Fruit fly (Drosophila melanogaster) whole organism, embryonic: ENCODE data around the gene Actbeta.

ENCODE experiments used
- Antp ChIP-seq: fragments of 200-800 bp; sonication (Bioruptor generic); optimal IDR thresholded peaks from 3 replicates; lab custom pipeline; 2016; ENCODE audit warnings: missing biosample characterization, missing genetic modification characterization
- Awh ChIP-seq: fragments of 200-800 bp; sonication (Bioruptor generic); IDR thresholded peaks from 2 replicates; pipeline ENCODE4, ENCODE4 v1.3.6; 2022; ENCODE audit warnings: missing biosample characterization, missing genetic modification characterization
- CG10274 ChIP-seq: fragments of 200-800 bp; sonication (Bioruptor generic); optimal IDR thresholded peaks from 3 replicates; lab custom pipeline; 2017; ENCODE audit warnings: missing biosample characterization, mild to moderate bottlenecking, missing genetic modification characterization
- CG10565 ChIP-seq: fragments of 200-800 bp; sonication (Bioruptor generic); optimal IDR thresholded peaks from 3 replicates; lab custom pipeline; 2016; ENCODE audit warnings: missing biosample characterization, mild to moderate bottlenecking, missing genetic modification characterization
- CG11247 ChIP-seq: fragments of 200-800 bp; sonication (Bioruptor generic); IDR thresholded peaks from 2 replicates; pipeline ENCODE4 v1.3.6; 2022; ENCODE audit warnings: missing biosample characterization, missing genetic modification characterization
- CG11398 ChIP-seq: fragments of 200-800 bp; sonication (Bioruptor generic); optimal IDR thresholded peaks from 2 replicates; lab custom pipeline; 2016; ENCODE audit warnings: missing biosample characterization, missing genetic modification characterization
- CG11695 ChIP-seq: fragments of 200-800 bp; sonication (Bioruptor generic); IDR thresholded peaks from 3 replicates; pipeline ENCODE4 v1.3.6; 2022; ENCODE audit warnings: missing biosample characterization, missing genetic modification characterization
- CG12155 ChIP-seq: fragments of 200-800 bp; sonication (Bioruptor generic); optimal IDR thresholded peaks from 3 replicates; lab custom pipeline; 2016; ENCODE audit warnings: missing biosample characterization, missing genetic modification characterization
- CG12219 ChIP-seq: fragments of 200-800 bp; sonication (Bioruptor generic); optimal IDR thresholded peaks from 3 replicates; lab custom pipeline; 2018; ENCODE audit warnings: missing biosample characterization, mild to moderate bottlenecking, missing genetic modification characterization
- CG12769 ChIP-seq: fragments of 200-800 bp; sonication (Bioruptor generic); optimal IDR thresholded peaks from 2 replicates; lab custom pipeline; 2019; ENCODE audit warnings: missing biosample characterization, mild to moderate bottlenecking, missing genetic modification characterization, moderate library complexity
- CG13123 ChIP-seq: fragments of 200-800 bp; sonication (Bioruptor generic); optimal IDR thresholded peaks from 2 replicates; lab custom pipeline; 2016; ENCODE audit warnings: missing biosample characterization, missing genetic modification characterization
- CG14050 ChIP-seq: fragments of 200-800 bp; sonication (Bioruptor generic); IDR thresholded peaks from 3 replicates; pipeline ENCODE4 v1.3.6; 2022; ENCODE audit warnings: missing biosample characterization, missing genetic modification characterization
- CG1603 ChIP-seq: fragments of 200-800 bp; sonication (Bioruptor generic); optimal IDR thresholded peaks from 2 replicates; lab custom pipeline; 2019; ENCODE audit warnings: missing biosample characterization, mild to moderate bottlenecking, missing genetic modification characterization, moderate library complexity
- CG18764 ChIP-seq: fragments of 200-800 bp; sonication (Bioruptor generic); optimal IDR thresholded peaks from 3 replicates; lab custom pipeline; 2016; ENCODE audit warnings: missing biosample characterization, missing genetic modification characterization
- CG33213 ChIP-seq: fragments of 200-800 bp; sonication (Bioruptor generic); optimal IDR thresholded peaks from 3 replicates; lab custom pipeline; 2016; ENCODE audit warnings: missing biosample characterization, missing genetic modification characterization
- CG7745 ChIP-seq: fragments of 200-800 bp; sonication (Bioruptor generic); optimal IDR thresholded peaks from 2 replicates; lab custom pipeline; 2018; ENCODE audit warnings: missing biosample characterization, mild to moderate bottlenecking, missing genetic modification characterization, moderate library complexity
- CG7839 ChIP-seq: fragments of 200-800 bp; sonication (Bioruptor generic); optimal IDR thresholded peaks from 3 replicates; lab custom pipeline; 2018; ENCODE audit warnings: missing biosample characterization, mild to moderate bottlenecking, missing genetic modification characterization, moderate library complexity
- Dll ChIP-seq: fragments of 200-800 bp; sonication (Bioruptor generic); IDR thresholded peaks from 4 replicates; pipeline ENCODE4 v1.3.6; 2022; ENCODE audit warnings: missing biosample characterization, missing genetic modification characterization; ENCODE audit not compliant: partially characterized antibody
- Fer1 ChIP-seq: fragments of 200-800 bp; sonication (Bioruptor generic); optimal IDR thresholded peaks from 2 replicates; lab custom pipeline; 2017; ENCODE audit warnings: missing biosample characterization, mild to moderate bottlenecking, missing genetic modification characterization
- Hand ChIP-seq: fragments of 200-800 bp; sonication (Bioruptor generic); optimal IDR thresholded peaks from 2 replicates; lab custom pipeline; 2017; ENCODE audit warnings: mild to moderate bottlenecking, missing biosample characterization, missing genetic modification reagents, missing genetic modification characterization
- Hmx ChIP-seq: fragments of 200-800 bp; sonication (Bioruptor generic); optimal IDR thresholded peaks from 2 replicates; lab custom pipeline; 2016; ENCODE audit warnings: missing biosample characterization, missing genetic modification characterization
- Mad ChIP-seq: fragments of 200-800 bp; sonication (Bioruptor generic); optimal IDR thresholded peaks from 2 replicates; lab custom pipeline; 2016; ENCODE audit warnings: missing biosample characterization, missing genetic modification characterization
- Max ChIP-seq: fragments of 200-800 bp; sonication (Bioruptor generic); optimal IDR thresholded peaks from 2 replicates; lab custom pipeline; 2016; ENCODE audit warnings: missing biosample characterization, mild to moderate bottlenecking, missing genetic modification characterization
- Oaz ChIP-seq: fragments of 200-800 bp; sonication (Bioruptor generic); IDR thresholded peaks from 2 replicates; pipeline ENCODE4 v1.3.6; 2022; ENCODE audit warnings: missing biosample characterization, missing genetic modification characterization
- Ravus ChIP-seq: fragments of 200-800 bp; sonication (Bioruptor generic); IDR thresholded peaks from 2 replicates; pipeline ENCODE4 v1.3.6; 2022; ENCODE audit warnings: missing biosample characterization, missing genetic modification characterization
- Sin3A ChIP-seq: fragments of >200 bp; optimal IDR thresholded peaks from 2 replicates; lab custom pipeline; 2018
- Sox100B ChIP-seq: fragments of 200-800 bp; sonication (Bioruptor generic); optimal IDR thresholded peaks from 3 replicates; lab custom pipeline; 2018; ENCODE audit warnings: missing biosample characterization, mild to moderate bottlenecking, missing genetic modification characterization
- aop ChIP-seq: fragments of 200-800 bp; sonication (Bioruptor generic); IDR thresholded peaks from 2 replicates; pipeline ENCODE4 v1.3.6; 2022; ENCODE audit warnings: missing biosample characterization, missing genetic modification characterization
- corto ChIP-seq: fragments of 200-800 bp; sonication (Bioruptor generic); optimal IDR thresholded peaks from 2 replicates; lab custom pipeline; 2016; ENCODE audit warnings: missing biosample characterization, mild to moderate bottlenecking, missing genetic modification characterization, moderate library complexity
- cwo ChIP-seq: fragments of 200-800 bp; sonication (Bioruptor generic); optimal IDR thresholded peaks from 3 replicates; lab custom pipeline; 2017; ENCODE audit warnings: missing biosample characterization, missing genetic modification characterization, mild to moderate bottlenecking, moderate library complexity, missing genetic modification reagents
- dan ChIP-seq: fragments of 200-800 bp; sonication (Bioruptor generic); IDR thresholded peaks from 2 replicates; pipeline ENCODE4 v1.3.6; 2022; ENCODE audit warnings: missing biosample characterization, missing genetic modification characterization
- inv ChIP-seq: fragments of 200-800 bp; sonication (Bioruptor generic); IDR thresholded peaks from 2 replicates; pipeline ENCODE4 v1.3.6; 2022; ENCODE audit warnings: missing biosample characterization, missing genetic modification characterization; ENCODE audit not compliant: partially characterized antibody
- ken ChIP-seq: fragments of 200-800 bp; sonication (Bioruptor generic); IDR thresholded peaks from 3 replicates; pipeline ENCODE4 v1.3.6; 2022; ENCODE audit warnings: missing biosample characterization, missing genetic modification characterization
- luna ChIP-seq: fragments of 200-800 bp; sonication (Bioruptor generic); optimal IDR thresholded peaks from 2 replicates; lab custom pipeline; 2016; ENCODE audit warnings: missing biosample characterization, missing genetic modification characterization
- nom ChIP-seq: fragments of 200-800 bp; sonication (Bioruptor generic); optimal IDR thresholded peaks from 2 replicates; lab custom pipeline; 2017; ENCODE audit warnings: missing biosample characterization, missing genetic modification characterization, mild to moderate bottlenecking, moderate library complexity, missing genetic modification reagents
- pzg ChIP-seq: fragments of 200-800 bp; sonication (Bioruptor generic); optimal IDR thresholded peaks from 3 replicates; lab custom pipeline; 2018; ENCODE audit warnings: missing biosample characterization, mild to moderate bottlenecking, missing genetic modification characterization, moderate library complexity
- ro ChIP-seq: fragments of 200-800 bp; sonication (Bioruptor generic); IDR thresholded peaks from 2 replicates; pipeline ENCODE4 v1.3.6; 2022; ENCODE audit warnings: missing biosample characterization, missing genetic modification characterization
- row ChIP-seq: fragments of 200-800 bp; sonication (Bioruptor generic); IDR thresholded peaks from 3 replicates; pipeline ENCODE4 v1.3.6; 2022; ENCODE audit warnings: missing biosample characterization, missing genetic modification characterization
- sc ChIP-seq, 3 experiments: fragments of >200 bp in 2 of 3; fragments of 200-800 bp in 1 of 3; sonication (Bioruptor generic) in 1 of 3; optimal IDR thresholded peaks; 2 replicates in 2 of 3; 3 replicates in 1 of 3; lab custom pipeline; 2017; ENCODE audit warnings: mild to moderate bottlenecking in 1 of 3, missing biosample characterization in 1 of 3, missing genetic modification characterization in 1 of 3, missing genetic modification reagents in 1 of 3
- slbo ChIP-seq: fragments of 200-800 bp; sonication (Bioruptor generic); IDR thresholded peaks from 2 replicates; pipeline ENCODE4 v1.3.6; 2022; ENCODE audit warnings: missing biosample characterization, missing genetic modification characterization
- sqz ChIP-seq: fragments of 200-800 bp; sonication (Bioruptor generic); optimal IDR thresholded peaks from 3 replicates; lab custom pipeline; 2018; ENCODE audit warnings: missing biosample characterization, mild to moderate bottlenecking, missing genetic modification characterization
- tio ChIP-seq: fragments of 200-800 bp; sonication (Bioruptor generic); optimal IDR thresholded peaks from 2 replicates; lab custom pipeline; 2017; ENCODE audit warnings: missing biosample characterization, missing genetic modification characterization, inconsistent platforms
- tup ChIP-seq: fragments of 200-800 bp; sonication (Bioruptor generic); optimal IDR thresholded peaks from 2 replicates; lab custom pipeline; 2016; ENCODE audit warnings: missing biosample characterization, mild to moderate bottlenecking, missing genetic modification characterization, moderate library complexity
- unpg ChIP-seq: fragments of 200-800 bp; sonication (Bioruptor generic); optimal IDR thresholded peaks from 3 replicates; lab custom pipeline; 2018; ENCODE audit warnings: missing biosample characterization, mild to moderate bottlenecking, missing genetic modification characterization, moderate library complexity
- vfl ChIP-seq: fragments of 200-800 bp; sonication (Bioruptor generic); optimal IDR thresholded peaks from 2 replicates; lab custom pipeline; 2016; ENCODE audit warnings: missing biosample characterization, missing genetic modification characterization
- wek ChIP-seq: fragments of 200-800 bp; sonication (Bioruptor generic); optimal IDR thresholded peaks from 3 replicates; lab custom pipeline; 2018; ENCODE audit warnings: missing biosample characterization, mild to moderate bottlenecking, missing genetic modification characterization, moderate library complexity

Actbeta gene

dm6 chr4:1031687-1032140 is 52.9 kb downstream of the Actbeta start, which contains the start of gene CG11076 (continued):
- TF ChIP-seq CG12219 (GFP tag; lab: Kevin White, UChicago) (no peak), nom (GFP tag; lab: Kevin White, UChicago) (peak; percentile 72), ken (GFP tag; lab: Robert Waterston, UW) (no peak), aop (GFP tag; lab: Robert Waterston, UW) (no peak), CG10274 (GFP tag; lab: Kevin White, UChicago) (no peak), unpg (no peak), Sox100B (GFP tag; lab: Kevin White, UChicago) (peak; percentile 23), CG7839 (tag; lab: Kevin White, UChicago) (no peak), CG11247 (GFP tag; lab: Robert Waterston, UW) (no peak), dan (no peak), row (GFP tag; lab: Robert Waterston, UW) (peak; percentile 80), inv (peak; percentile 65), CG33213 (GFP tag; lab: Kevin White, UChicago) (peak; percentile 42), tup (GFP tag; lab: Kevin White, UChicago) (no peak), CG13123 (peak; percentile 11), Fer1 (GFP tag; lab: Kevin White, UChicago) (peak; percentile 71), Sin3A (peak; percentile 3), sc (optimal IDR thresholded peaks at IDR 0.05; lab: Kevin White, UChicago) (no peak), sc (GFP tag; optimal IDR thresholded peaks at IDR 0.05; lab: Kevin White, UChicago) (no peak), CG14050 (no peak), luna (GFP tag; lab: Kevin White, UChicago) (no peak), Antp (GFP tag; lab: Kevin White, UChicago) (no peak), CG11398 (no peak), CG12155 (no peak), slbo (no peak), Ravus (GFP tag; lab: Robert Waterston, UW) (no peak), ro (GFP tag; lab: Robert Waterston, UW) (no peak), sqz (GFP tag; lab: Kevin White, UChicago) (no peak), vfl (GFP tag; lab: Kevin White, UChicago) (no peak), Mad (GFP tag; lab: Kevin White, UChicago) (no peak), Awh (GFP tag; lab: Robert Waterston, UW) (no peak), CG12769 (tag; lab: Kevin White, UChicago) (peak; percentile 16), corto (no peak), Hand (no peak), CG18764 (no peak), CG1603 (tag; lab: Kevin White, UChicago) (peak; percentile 91), CG11695 (GFP tag; lab: Robert Waterston, UW) (no peak), wek (GFP tag; lab: Kevin White, UChicago) (no peak), CG10565 (GFP tag; lab: Kevin White, UChicago) (no peak), cwo (no peak), Max (GFP tag; lab: Kevin White, UChicago) (no peak), Oaz (GFP tag; lab: Robert Waterston, UW) (no peak), tio (GFP tag; lab: Kevin White, UChicago) (no peak), Hmx (no peak), Dll (GFP tag; lab: Robert Waterston, UW) (peak; percentile 66), CG7745 (tag; lab: Kevin White, UChicago) (no peak), pzg (GFP tag; lab: Kevin White, UChicago) (peak; percentile 71)
